Fruit fly (Drosophila melanogaster): ENCODE data around the gene rempA.

The rempA gene

dm6 chr2L:559770-560567, at the start of gene rempA:
Gene rempA (minus strand): TSS chr2L:560310.
- no peak for TF ChIP-seq noc (tag; optimal IDR thresholded peaks at IDR 0.05)

dm6 chr2L:609497-609896, 49.4 kb upstream of the rempA start:
- no peak for TF ChIP-seq noc (tag; optimal IDR thresholded peaks at IDR 0.05)

- no peak for TF ChIP-seq noc (tag; optimal IDR thresholded peaks at IDR 0.05)
Measured at dm6 chr2L:608143-608542, 48.0 kb upstream of the rempA start.

dm6 chr2L:606952-607351, 46.8 kb upstream of the rempA start:
- no peak for TF ChIP-seq noc (tag; optimal IDR thresholded peaks at IDR 0.05)

dm6 chr2L:606165-606564, 46.1 kb upstream of the rempA start:
- TF ChIP-seq noc (tag; optimal IDR thresholded peaks at IDR 0.05): no peak

dm6 chr2L:604060-604459, 44.0 kb upstream of the rempA start:
- no peak for TF ChIP-seq noc (tag; optimal IDR thresholded peaks at IDR 0.05)

- TF ChIP-seq noc (tag; optimal IDR thresholded peaks at IDR 0.05): no peak
Measured at dm6 chr2L:602439-602879, 42.3 kb upstream of the rempA start, which contains the start of gene CG13689. Gene CG13689 (plus strand): TSS chr2L:602813.

dm6 chr2L:601848-602247, 41.7 kb upstream of the rempA start:
- TF ChIP-seq noc (tag; optimal IDR thresholded peaks at IDR 0.05): no peak

- no peak for TF ChIP-seq noc (tag; optimal IDR thresholded peaks at IDR 0.05)
Measured at dm6 chr2L:597771-598170, 37.7 kb upstream of the rempA start.

- no peak for TF ChIP-seq noc (tag; optimal IDR thresholded peaks at IDR 0.05)
Measured at dm6 chr2L:594635-595384, 34.7 kb upstream of the rempA start, which contains the start of gene Gsc. Gene Gsc (minus strand): TSS chr2L:594685.

- no peak for TF ChIP-seq noc (tag; optimal IDR thresholded peaks at IDR 0.05)
Measured at dm6 chr2L:594048-594447, 33.9 kb upstream of the rempA start.

- no peak for TF ChIP-seq noc (tag; optimal IDR thresholded peaks at IDR 0.05)
Measured at dm6 chr2L:591511-591910, 31.4 kb upstream of the rempA start.

- TF ChIP-seq noc (tag; optimal IDR thresholded peaks at IDR 0.05): no peak
Measured at dm6 chr2L:585268-585667, 25.2 kb upstream of the rempA start.

- TF ChIP-seq noc (tag; optimal IDR thresholded peaks at IDR 0.05): no peak
Measured at dm6 chr2L:577186-577585, 17.1 kb upstream of the rempA start, which contains the start of gene Pph13. Gene Pph13 (plus strand): TSS chr2L:577486.

dm6 chr2L:576559-577184, 16.6 kb upstream of the rempA start, which contains the start of gene Ptth:
Gene Ptth (minus strand): TSS chr2L:576896.
- TF ChIP-seq noc (tag; optimal IDR thresholded peaks at IDR 0.05): no peak

- TF ChIP-seq noc (tag; optimal IDR thresholded peaks at IDR 0.05): peak; percentile 84
Measured at dm6 chr2L:574226-574625, 14.1 kb upstream of the rempA start, which contains the start of the genes Ipk2 and cold. Gene Ipk2 (minus strand): TSS chr2L:574264. Gene cold (plus strand): TSS chr2L:574291.
